Worm (Caenorhabditis elegans): Measurements from ENCODE around the gene ZK822.10.

ce11 chrIV:11945621-11946020, 28.7 kb downstream of the ZK822.10 start, which contains the start of gene ZK829.3:
- TF ChIP-seq rnt-1 (tag; optimal IDR thresholded peaks at IDR 0.05) (no peak), ceh-31 (tag; optimal IDR thresholded peaks at IDR 0.05) (no peak)
